Worm (Caenorhabditis elegans) whole organism, L4/young adult: ENCODE data around the gene F52E1.9.

ENCODE experiments used
- dao-5 ChIP-seq: sonication (generic microtip); optimal IDR thresholded peaks from 2 replicates; lab custom pipeline; 2016; ENCODE audit warnings: missing genotype, missing genetic modification characterization, moderate library complexity, missing compliant biosample characterization
- him-1 ChIP-seq: sonication (generic microtip); optimal IDR thresholded peaks from 2 replicates; lab custom pipeline; 2016; ENCODE audit warnings: missing genotype, missing genetic modification reagents, missing genetic modification characterization, missing compliant biosample characterization

DNA sequence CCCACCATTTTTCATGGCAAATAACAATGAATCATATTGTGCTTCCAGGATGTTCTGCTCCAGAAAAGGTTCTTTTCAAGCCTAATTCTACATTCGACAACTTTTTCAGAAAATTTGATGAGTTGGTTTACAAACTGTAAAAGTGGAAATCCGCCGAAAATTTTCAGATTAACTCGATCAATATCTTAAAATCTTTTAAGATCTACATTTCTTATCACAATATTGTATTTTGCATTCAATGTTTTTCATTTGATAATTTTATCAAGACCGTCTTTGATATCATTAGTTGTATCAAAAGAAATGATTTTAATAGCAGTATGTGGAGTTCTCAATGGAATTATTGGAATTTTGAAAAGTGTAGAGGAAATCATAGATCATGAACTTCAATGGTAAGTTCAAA, 42.7 kb downstream of the F52E1.9 start, which contains the start of gene F38E1.6:
- TF ChIP-seq him-1 (tag; lab: Kevin White, UChicago) (no peak), dao-5 (tag; lab: Kevin White, UChicago) (no peak)
